Fruit fly (Drosophila melanogaster) S2 (cell line): ENCODE measurements around the gene krz.

Experiments used
- CG8478 ChIP-seq: fragments of >200 bp; optimal IDR thresholded peaks from 2 replicates; lab custom pipeline; 2018
- CTCF ChIP-seq, 2 experiments: fragments of >200 bp; optimal IDR thresholded peaks; 2 replicates each; lab custom pipeline; 2018

DNA sequence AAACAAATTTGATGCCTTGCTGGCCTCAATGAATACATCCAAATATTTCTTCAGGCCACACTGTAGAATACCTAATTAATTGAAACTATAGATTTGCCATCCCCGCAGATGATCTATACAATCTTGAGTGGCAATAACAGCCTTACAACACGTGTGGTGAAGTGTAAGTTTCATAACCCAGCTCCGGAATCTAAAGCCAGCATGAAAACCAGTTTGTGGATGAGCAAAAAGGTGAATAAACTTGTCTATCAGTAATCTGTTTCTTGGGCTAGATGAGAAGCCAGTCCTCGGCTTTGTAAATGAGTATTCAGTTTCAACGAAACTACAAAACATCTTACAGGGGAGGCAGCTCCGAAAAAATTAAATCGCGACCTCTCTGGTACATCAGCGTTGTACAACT is 29.7 kb downstream of the krz start:
- TF ChIP-seq CG8478 = no peak
- no peak for TF ChIP-seq CTCF (optimal IDR thresholded peaks at IDR 0.05; lab: Kevin White, UChicago)
